Worm (Caenorhabditis elegans) whole organism, L1 larva: Measurements from ENCODE around the gene F43C11.2.

Source experiments
- C04F5.9 ChIP-seq: sonication (generic microtip); optimal IDR thresholded peaks from 2 replicates; lab custom pipeline; 2016; ENCODE audit warnings: missing genetic modification characterization, missing compliant biosample characterization
- C16A3.4 ChIP-seq: fragments of 150-350 bp; optimal IDR thresholded peaks from 2 replicates; lab custom pipeline; 2014; ENCODE audit warnings: missing biosample characterization, missing genetic modification characterization
- F16B12.6 ChIP-seq: fragments of 150-350 bp; optimal IDR thresholded peaks from 2 replicates; lab custom pipeline; 2014; ENCODE audit warnings: missing biosample characterization, missing genetic modification characterization
- alr-1 ChIP-seq: fragments of 200-800 bp; sonication (Bioruptor generic); optimal IDR thresholded peaks from 2 replicates; lab custom pipeline; 2018; ENCODE audit warnings: borderline replicate concordance, mild to moderate bottlenecking, missing genetic modification characterization, missing compliant biosample characterization
- aly-2 ChIP-seq: fragments of 150-350 bp; optimal IDR thresholded peaks from 2 replicates; lab custom pipeline; 2014; ENCODE audit warnings: missing biosample characterization, missing genetic modification characterization
- ama-1 ChIP-seq: fragments of 150-350 bp; optimal IDR thresholded peaks from 2 replicates; lab custom pipeline; 2014
- blmp-1 ChIP-seq: fragments of 150-350 bp; optimal IDR thresholded peaks from 2 replicates; lab custom pipeline; 2014; ENCODE audit warnings: missing biosample characterization, missing genetic modification characterization
- ceh-82 ChIP-seq, 3 experiments: fragments of 150-350 bp in 1 of 3; sonication (generic microtip) in 2 of 3; optimal IDR thresholded peaks; 2 replicates each; lab custom pipeline; 2014 to 2017; ENCODE audit warnings: missing biosample characterization in 3 of 3, missing genetic modification characterization in 3 of 3
- dpl-1 ChIP-seq, 3 experiments: fragments of 150-350 bp in 2 of 3; sonication (generic microtip) in 1 of 3; optimal IDR thresholded peaks; 2 replicates each; lab custom pipeline; 2014 to 2017; ENCODE audit warnings: missing biosample characterization in 3 of 3, missing genetic modification characterization in 3 of 3, missing genetic modification reagents in 3 of 3
- efl-1 ChIP-seq, 4 experiments: fragments of 150-350 bp; optimal IDR thresholded peaks in 3 of 4; peaks in 1 of 4; 1 replicate in 1 of 4; 2 replicates in 3 of 4; lab custom pipeline; 2014; ENCODE audit warnings: missing biosample characterization in 2 of 4, missing genetic modification characterization in 2 of 4, missing genetic modification reagents in 2 of 4
- fkh-10 ChIP-seq: sonication (generic microtip); optimal IDR thresholded peaks from 2 replicates; lab custom pipeline; 2017; ENCODE audit warnings: missing biosample characterization, missing genetic modification reagents, missing genetic modification characterization
- fos-1 ChIP-seq: fragments of 150-350 bp; optimal IDR thresholded peaks from 2 replicates; lab custom pipeline; 2014; ENCODE audit warnings: missing biosample characterization, missing genetic modification characterization
- grh-1 ChIP-seq: fragments of 200-800 bp; sonication (Bioruptor generic); IDR thresholded peaks from 2 replicates; pipeline ENCODE4 v1.3.6; 2022; ENCODE audit warnings: missing genetic modification reagents, missing genetic modification characterization, missing compliant biosample characterization
- hpl-2 ChIP-seq: fragments of 150-350 bp; optimal IDR thresholded peaks from 2 replicates; lab custom pipeline; 2014; ENCODE audit warnings: missing biosample characterization, missing genetic modification reagents, missing genetic modification characterization
- irx-1 ChIP-seq: sonication (generic microtip); optimal IDR thresholded peaks from 2 replicates; lab custom pipeline; 2016; ENCODE audit warnings: missing genetic modification characterization, missing compliant biosample characterization
- lin-13 ChIP-seq: fragments of 150-350 bp; optimal IDR thresholded peaks from 2 replicates; lab custom pipeline; 2014; ENCODE audit warnings: missing biosample characterization, missing genetic modification reagents, missing genetic modification characterization
- lin-14 ChIP-seq: fragments of 200-800 bp; sonication (Bioruptor generic); optimal IDR thresholded peaks from 2 replicates; lab custom pipeline; 2018; ENCODE audit warnings: mild to moderate bottlenecking, missing genetic modification characterization, moderate library complexity, missing compliant biosample characterization
- lin-15B ChIP-seq: fragments of 150-350 bp; sonication (generic microtip); optimal IDR thresholded peaks from 3 replicates; lab custom pipeline; 2014; ENCODE audit warnings: missing biosample characterization, missing genetic modification characterization
- lin-35 ChIP-seq, 2 experiments: fragments of 150-350 bp; optimal IDR thresholded peaks; 2 replicates each; lab custom pipeline; 2014; ENCODE audit warnings: missing biosample characterization in 2 of 2, missing genetic modification characterization in 2 of 2, missing genetic modification reagents in 2 of 2
- lir-3 ChIP-seq: sonication (generic microtip); optimal IDR thresholded peaks from 2 replicates; lab custom pipeline; 2016; ENCODE audit warnings: mild to moderate bottlenecking, missing genetic modification characterization, moderate library complexity, missing compliant biosample characterization; ENCODE audit not compliant: poor library complexity
- lsy-2 ChIP-seq, 2 experiments: fragments of 150-350 bp; optimal IDR thresholded peaks; 2 replicates each; lab custom pipeline; 2014; ENCODE audit warnings: missing biosample characterization in 2 of 2, missing genetic modification characterization in 2 of 2
- mdl-1 ChIP-seq, 2 experiments: fragments of 150-350 bp; optimal IDR thresholded peaks; 2 replicates each; lab custom pipeline; 2014 to 2017; ENCODE audit warnings: missing biosample characterization in 2 of 2, missing genetic modification characterization in 2 of 2, inconsistent platforms in 1 of 2
- nhr-20 ChIP-seq: sonication (generic microtip); optimal IDR thresholded peaks from 2 replicates; lab custom pipeline; 2016; ENCODE audit warnings: mild to moderate bottlenecking, missing genetic modification characterization, missing compliant biosample characterization
- nhr-237 ChIP-seq: fragments of 150-350 bp; optimal IDR thresholded peaks from 2 replicates; lab custom pipeline; 2014; ENCODE audit warnings: missing biosample characterization, missing genetic modification characterization
- nhr-76 ChIP-seq: sonication (generic microtip); optimal IDR thresholded peaks from 2 replicates; lab custom pipeline; 2017; ENCODE audit warnings: missing biosample characterization, missing genetic modification characterization
- nhr-84 ChIP-seq: sonication (generic microtip); optimal IDR thresholded peaks from 2 replicates; lab custom pipeline; 2017; ENCODE audit warnings: missing biosample characterization, missing genetic modification characterization
- nhr-85 ChIP-seq: sonication (generic microtip); peaks from one replicate; lab custom pipeline; 2016; ENCODE audit warnings: missing genetic modification characterization, inconsistent platforms, missing compliant biosample characterization
- rnt-1 ChIP-seq: sonication (generic microtip); optimal IDR thresholded peaks from 2 replicates; lab custom pipeline; 2016; ENCODE audit warnings: mild to moderate bottlenecking, missing genetic modification characterization, moderate library complexity, missing compliant biosample characterization
- skn-1 ChIP-seq: fragments of 150-350 bp; optimal IDR thresholded peaks from 2 replicates; lab custom pipeline; 2014; ENCODE audit warnings: missing biosample characterization, missing genetic modification characterization
- snpc-4 ChIP-seq: fragments of 150-350 bp; optimal IDR thresholded peaks from 2 replicates; lab custom pipeline; 2014; ENCODE audit warnings: missing biosample characterization, missing genetic modification characterization
- sox-4 ChIP-seq: sonication (generic microtip); optimal IDR thresholded peaks from 2 replicates; lab custom pipeline; 2016; ENCODE audit warnings: missing genetic modification characterization, missing compliant biosample characterization
- sup-37 ChIP-seq: fragments of 200-800 bp; sonication (Bioruptor generic); optimal IDR thresholded peaks from 2 replicates; lab custom pipeline; 2018; ENCODE audit warnings: mild to moderate bottlenecking, missing genetic modification characterization, missing compliant biosample characterization
- swsn-7 ChIP-seq: sonication (generic microtip); optimal IDR thresholded peaks from 2 replicates; lab custom pipeline; 2016; ENCODE audit warnings: missing genetic modification characterization, missing compliant biosample characterization
- tbx-2 ChIP-seq: sonication (generic microtip); optimal IDR thresholded peaks from 2 replicates; lab custom pipeline; 2016; ENCODE audit warnings: missing genetic modification characterization, missing compliant biosample characterization
- tlp-1 ChIP-seq: fragments of 150-350 bp; optimal IDR thresholded peaks from 2 replicates; lab custom pipeline; 2014; ENCODE audit warnings: missing biosample characterization, missing genetic modification characterization
- unc-130 ChIP-seq: fragments of 150-350 bp; optimal IDR thresholded peaks from 2 replicates; lab custom pipeline; 2017; ENCODE audit warnings: missing biosample characterization, missing genetic modification characterization, inconsistent platforms
- vab-15 ChIP-seq: sonication (generic microtip); optimal IDR thresholded peaks from 2 replicates; lab custom pipeline; 2017; ENCODE audit warnings: missing genotype, mild to moderate bottlenecking, missing genetic modification characterization, missing compliant biosample characterization
- xbp-1 ChIP-seq: sonication (generic microtip); optimal IDR thresholded peaks from 2 replicates; lab custom pipeline; 2016; ENCODE audit warnings: missing genetic modification characterization, missing compliant biosample characterization
- ztf-11 ChIP-seq, 2 experiments: sonication (generic microtip); optimal IDR thresholded peaks; 2 replicates each; lab custom pipeline; 2016 to 2017; ENCODE audit warnings: missing genetic modification characterization in 2 of 2, missing biosample characterization in 1 of 2, missing compliant biosample characterization in 1 of 2

The F43C11.2 gene

ce11 chrII:2341515-2341914 lies 13.1 kb upstream of the F43C11.2 start, which contains the start of gene enri-1:
Gene enri-1 (minus strand): TSS chrII:2341615.
- no peak for TF ChIP-seq fos-1 (tag; lab: Kevin White, UChicago)
- TF ChIP-seq snpc-4 (tag; lab: Kevin White, UChicago) = no peak
- no peak for TF ChIP-seq unc-130 (tag; lab: Kevin White, UChicago)
- no peak for TF ChIP-seq lin-13 (GFP tag; lab: Kevin White, UChicago)
- no peak for TF ChIP-seq lsy-2 (tag; optimal IDR thresholded peaks at IDR 0.05; lab: Kevin White, UChicago)
- no peak for TF ChIP-seq vab-15 (tag; lab: Kevin White, UChicago)
- TF ChIP-seq tbx-2 (tag; lab: Kevin White, UChicago) = no peak
- TF ChIP-seq alr-1 (tag; lab: Kevin White, UChicago) = no peak
- TF ChIP-seq ama-1 (lab: Kevin White, UChicago) = no peak
- TF ChIP-seq fkh-10 (GFP tag; lab: Kevin White, UChicago) = no peak
- no peak for TF ChIP-seq nhr-237 (tag; lab: Kevin White, UChicago)
- no peak for TF ChIP-seq C16A3.4
- no peak for TF ChIP-seq hpl-2 (GFP tag; lab: Kevin White, UChicago)
- TF ChIP-seq C04F5.9 (tag; lab: Kevin White, UChicago) = no peak
- TF ChIP-seq ztf-11 (tag; optimal IDR thresholded peaks at IDR 0.05; lab: Kevin White, UChicago) = no peak
- TF ChIP-seq aly-2 = no peak
- TF ChIP-seq grh-1 (GFP tag; lab: Robert Waterston, UW) = no peak
- TF ChIP-seq lin-14 (GFP tag; lab: Kevin White, UChicago) = no peak
- no peak for TF ChIP-seq sup-37

ce11 chrII:2342004-2342479 lies 12.5 kb upstream of the F43C11.2 start, which contains the start of gene F43C11.6:
Gene F43C11.6 (plus strand): TSS chrII:2342429.
- peak; percentile 27 for TF ChIP-seq lin-15B
- TF ChIP-seq lin-13 (GFP tag; lab: Kevin White, UChicago) = peak; percentile 25
- no peak for TF ChIP-seq fkh-10 (GFP tag; lab: Kevin White, UChicago)
- no peak for TF ChIP-seq nhr-85
- TF ChIP-seq F16B12.6 (tag; lab: Kevin White, UChicago) = peak; percentile 48
- no peak for TF ChIP-seq sox-4
- peak; percentile 81 for TF ChIP-seq rnt-1 (tag; lab: Kevin White, UChicago)
- TF ChIP-seq xbp-1 = peak; percentile 8
- peak in 1 of 2 experiments; percentile 36 for TF ChIP-seq mdl-1 (tag; optimal IDR thresholded peaks at IDR 0.05; lab: Kevin White, UChicago)
- TF ChIP-seq nhr-84 (tag; lab: Kevin White, UChicago) = no peak
- peak; percentile 37 to 73 for TF ChIP-seq lsy-2 (tag; optimal IDR thresholded peaks at IDR 0.05; lab: Kevin White, UChicago)
- no peak for TF ChIP-seq ztf-11 (tag; optimal IDR thresholded peaks at IDR 0.05; lab: Kevin White, UChicago)
- no peak for TF ChIP-seq lir-3 (tag; lab: Kevin White, UChicago)
- TF ChIP-seq irx-1 (tag; lab: Kevin White, UChicago) = no peak
- TF ChIP-seq ceh-82 (tag; optimal IDR thresholded peaks at IDR 0.05; lab: Kevin White, UChicago) = peak in 2 of 3 experiments; percentile 8 to 54
- TF ChIP-seq lin-35 (GFP tag; optimal IDR thresholded peaks at IDR 0.05; lab: Kevin White, UChicago) = peak; percentile 49 to 77
- no peak for TF ChIP-seq snpc-4 (tag; lab: Kevin White, UChicago)
- no peak for TF ChIP-seq tbx-2 (tag; lab: Kevin White, UChicago)
- peak; percentile 55 to 63 for TF ChIP-seq efl-1 (optimal IDR thresholded peaks at IDR 0.05; lab: Kevin White, UChicago)
- TF ChIP-seq efl-1 (GFP tag; optimal IDR thresholded peaks at IDR 0.05 in 1 of 2; lab: Kevin White, UChicago) = peak; percentile 58 to 95
- TF ChIP-seq dpl-1 (GFP tag; optimal IDR thresholded peaks at IDR 0.05; lab: Kevin White, UChicago) = peak; percentile 35 to 76 (median 37)
- TF ChIP-seq skn-1 (tag; lab: Kevin White, UChicago) = peak; percentile 23
- TF ChIP-seq blmp-1 (tag; lab: Kevin White, UChicago) = no peak
- peak; percentile 7 for TF ChIP-seq swsn-7 (tag; lab: Kevin White, UChicago)
- TF ChIP-seq C16A3.4 = peak; percentile 55
- TF ChIP-seq tlp-1 (tag; lab: Kevin White, UChicago) = no peak
- TF ChIP-seq nhr-76 (tag; lab: Kevin White, UChicago) = no peak
- peak; percentile 1 for TF ChIP-seq nhr-20 (tag; lab: Kevin White, UChicago)
